Fruit fly (Drosophila melanogaster) Kc167 (cell line): ENCODE results near the gene Ank.

Experiments
- Myc ChIP-seq: fragments of >200 bp; optimal IDR thresholded peaks from 2 replicates; lab custom pipeline; 2017; ENCODE audit warnings: missing external identifiers
- Sin3A ChIP-seq: fragments of >200 bp; optimal IDR thresholded peaks from 2 replicates; lab custom pipeline; 2018; ENCODE audit warnings: missing external identifiers
- h ChIP-seq: fragments of >200 bp; optimal IDR thresholded peaks from 3 replicates; lab custom pipeline; 2018; ENCODE audit warnings: missing external identifiers
- insv ChIP-seq: fragments of >200 bp; optimal IDR thresholded peaks from 3 replicates; lab custom pipeline; 2018; ENCODE audit warnings: missing external identifiers

DNA sequence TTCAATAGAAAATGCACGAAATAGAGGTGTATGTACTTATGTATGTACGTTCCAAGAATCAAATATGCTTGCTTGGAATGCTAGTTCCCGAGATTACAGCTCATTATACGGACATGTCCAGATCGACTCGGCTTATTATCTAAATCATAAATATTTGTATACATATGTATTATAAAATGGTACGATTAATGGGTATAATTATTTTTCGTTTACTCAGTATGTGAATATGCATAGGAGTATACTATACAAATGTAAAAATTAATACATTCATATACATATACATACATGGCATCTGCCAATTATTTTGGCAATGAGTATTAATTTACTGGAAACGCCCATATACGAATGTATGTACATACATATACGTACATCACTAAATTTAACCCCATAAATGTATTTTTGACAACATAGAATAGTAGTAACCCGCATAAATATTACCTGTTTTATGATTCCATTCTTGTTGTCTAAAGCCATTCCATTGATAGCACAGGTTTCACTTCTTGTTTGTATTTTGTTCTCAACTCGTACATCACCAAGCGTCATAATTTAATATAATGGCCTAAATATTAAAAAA lies 678 bp downstream of the Ank start:
- no peak for TF ChIP-seq Sin3A
- TF ChIP-seq insv (lab: Kevin White, UChicago): no peak
- TF ChIP-seq h (lab: Kevin White, UChicago): no peak
- TF ChIP-seq Myc: no peak
